Fruit fly (Drosophila melanogaster) whole organism, embryonic: ENCODE data around the gene Sirt4.

Experiments
- ATbp ChIP-seq: fragments of 200-800 bp; sonication (Bioruptor generic); optimal IDR thresholded peaks from 2 replicates; lab custom pipeline; 2017; ENCODE audit warnings: missing biosample characterization, mild to moderate bottlenecking, missing genetic modification characterization, missing genetic modification reagents
- Aef1 ChIP-seq: fragments of 200-800 bp; sonication (Bioruptor generic); IDR thresholded peaks from 3 replicates; pipeline ENCODE4 v1.3.6; 2022; ENCODE audit warnings: missing biosample characterization, missing genetic modification characterization
- Bdp1 ChIP-seq: fragments of 200-800 bp; sonication (Bioruptor generic); optimal IDR thresholded peaks from 3 replicates; lab custom pipeline; 2016; ENCODE audit warnings: missing biosample characterization, missing genetic modification characterization
- Blimp-1 ChIP-seq: fragments of 200-800 bp; sonication (Bioruptor generic); optimal IDR thresholded peaks from 3 replicates; lab custom pipeline; 2018; ENCODE audit warnings: missing biosample characterization, missing genetic modification characterization, mild to moderate bottlenecking, moderate library complexity, missing genetic modification reagents
- CG10543 ChIP-seq: fragments of 200-800 bp; sonication (Bioruptor generic); optimal IDR thresholded peaks from 3 replicates; lab custom pipeline; 2017; ENCODE audit warnings: missing biosample characterization, mild to moderate bottlenecking, missing genetic modification characterization, moderate library complexity
- CG10979 ChIP-seq: fragments of 200-800 bp; sonication (Bioruptor generic); optimal IDR thresholded peaks from 2 replicates; lab custom pipeline; 2018; ENCODE audit warnings: missing biosample characterization, mild to moderate bottlenecking, missing genetic modification characterization, moderate library complexity
- CG11085 ChIP-seq: fragments of 200-800 bp; sonication (Bioruptor generic); IDR thresholded peaks from 2 replicates; pipeline ENCODE4 v1.3.6; 2022; ENCODE audit warnings: missing biosample characterization, missing genetic modification characterization
- CG12104 ChIP-seq: fragments of 200-800 bp; sonication (Bioruptor generic); optimal IDR thresholded peaks from 3 replicates; lab custom pipeline; 2016; ENCODE audit warnings: missing biosample characterization, missing genetic modification characterization
- CG12236 ChIP-seq: fragments of 200-800 bp; sonication (Bioruptor generic); optimal IDR thresholded peaks from 2 replicates; lab custom pipeline; 2016; ENCODE audit warnings: missing biosample characterization, missing genetic modification characterization
- CG13424 ChIP-seq: fragments of 200-800 bp; sonication (Bioruptor generic); optimal IDR thresholded peaks from 2 replicates; lab custom pipeline; 2019; ENCODE audit warnings: missing biosample characterization, mild to moderate bottlenecking, missing genetic modification characterization, moderate library complexity
- CG14014 ChIP-seq: fragments of 200-800 bp; sonication (Bioruptor generic); IDR thresholded peaks from 2 replicates; pipeline ENCODE4 v1.3.6; 2022; ENCODE audit warnings: missing biosample characterization, missing genetic modification characterization
- CG1602 ChIP-seq: fragments of 200-800 bp; sonication (Bioruptor generic); optimal IDR thresholded peaks from 3 replicates; lab custom pipeline; 2016; ENCODE audit warnings: missing biosample characterization, missing genetic modification characterization
- CG17612 ChIP-seq: fragments of 200-800 bp; sonication (Bioruptor generic); IDR thresholded peaks from 2 replicates; pipeline ENCODE4 v1.3.6; 2022; ENCODE audit warnings: missing biosample characterization, missing genetic modification characterization
- CG18011 ChIP-seq: fragments of 200-800 bp; sonication (Bioruptor generic); optimal IDR thresholded peaks from 2 replicates; lab custom pipeline; 2017; ENCODE audit warnings: missing biosample characterization, missing genetic modification characterization, mild to moderate bottlenecking, moderate library complexity, missing genotype
- CG2129 ChIP-seq: fragments of 200-800 bp; sonication (Bioruptor generic); IDR thresholded peaks from 2 replicates; pipeline ENCODE4 v1.3.6; 2022; ENCODE audit warnings: missing biosample characterization, missing genetic modification characterization; ENCODE audit not compliant: partially characterized antibody
- CG32772 ChIP-seq: fragments of 200-800 bp; sonication (Bioruptor generic); IDR thresholded peaks from 2 replicates; pipeline ENCODE4 v1.3.6; 2022; ENCODE audit warnings: missing biosample characterization, missing genetic modification characterization
- CG33557 ChIP-seq: fragments of 200-800 bp; sonication (Bioruptor generic); optimal IDR thresholded peaks from 2 replicates; lab custom pipeline; 2019; ENCODE audit warnings: missing biosample characterization, mild to moderate bottlenecking, missing genetic modification characterization, moderate library complexity
- CG34422 ChIP-seq: fragments of 200-800 bp; sonication (Bioruptor generic); IDR thresholded peaks from 3 replicates; pipeline ENCODE4 v1.3.6; 2022; ENCODE audit warnings: missing biosample characterization, missing genetic modification characterization
- CG4730 ChIP-seq: fragments of 200-800 bp; sonication (Bioruptor generic); IDR thresholded peaks from 2 replicates; pipeline ENCODE4 v1.3.6; 2022; ENCODE audit warnings: missing biosample characterization, missing genetic modification characterization
- CG4820 ChIP-seq: fragments of 200-800 bp; sonication (Bioruptor generic); optimal IDR thresholded peaks from 3 replicates; lab custom pipeline; 2016; ENCODE audit warnings: missing biosample characterization, missing genetic modification characterization
- CG5180 ChIP-seq: fragments of 200-800 bp; sonication (Bioruptor generic); optimal IDR thresholded peaks from 3 replicates; lab custom pipeline; 2017; ENCODE audit warnings: missing biosample characterization, missing genetic modification characterization, mild to moderate bottlenecking, moderate library complexity, missing genetic modification reagents
- CG6683 ChIP-seq: fragments of 200-800 bp; sonication (Bioruptor generic); optimal IDR thresholded peaks from 2 replicates; lab custom pipeline; 2017; ENCODE audit warnings: missing biosample characterization, mild to moderate bottlenecking, missing genetic modification characterization, missing genetic modification reagents
- CG7556 ChIP-seq: fragments of 200-800 bp; sonication (Bioruptor generic); optimal IDR thresholded peaks from 2 replicates; lab custom pipeline; 2017; ENCODE audit warnings: missing biosample characterization, mild to moderate bottlenecking, missing genetic modification characterization
- CG8290 ChIP-seq, 3 experiments: fragments of 200-800 bp; sonication (Bioruptor generic); optimal IDR thresholded peaks; 2 replicates each; lab custom pipeline; 2016 to 2019; ENCODE audit warnings: missing biosample characterization in 3 of 3, missing genetic modification characterization in 3 of 3, mild to moderate bottlenecking in 2 of 3, moderate library complexity in 1 of 3
- CG8478 ChIP-seq: fragments of >200 bp; optimal IDR thresholded peaks from 2 replicates; lab custom pipeline; 2018
- CG9797 ChIP-seq: fragments of 200-800 bp; sonication (Bioruptor generic); optimal IDR thresholded peaks from 3 replicates; lab custom pipeline; 2018; ENCODE audit warnings: missing biosample characterization, mild to moderate bottlenecking, missing genetic modification characterization
- CTCF ChIP-seq: fragments of 200-800 bp; sonication (Bioruptor generic); optimal IDR thresholded peaks from 2 replicates; lab custom pipeline; 2017; ENCODE audit warnings: missing biosample characterization, mild to moderate bottlenecking, missing genetic modification characterization, moderate library complexity
- CoRest ChIP-seq: fragments of 200-800 bp; sonication (Bioruptor generic); optimal IDR thresholded peaks from 3 replicates; lab custom pipeline; 2018; ENCODE audit warnings: missing biosample characterization, mild to moderate bottlenecking, missing genetic modification characterization, moderate library complexity
- Doc2 ChIP-seq: fragments of 200-800 bp; sonication (Bioruptor generic); IDR thresholded peaks from 2 replicates; pipeline ENCODE4 v1.3.6; 2022; ENCODE audit warnings: missing biosample characterization, missing genetic modification characterization
- Fer1 ChIP-seq: fragments of 200-800 bp; sonication (Bioruptor generic); optimal IDR thresholded peaks from 2 replicates; lab custom pipeline; 2017; ENCODE audit warnings: missing biosample characterization, mild to moderate bottlenecking, missing genetic modification characterization
- Fer3 ChIP-seq: fragments of 200-800 bp; sonication (Bioruptor generic); optimal IDR thresholded peaks from 2 replicates; lab custom pipeline; 2018; ENCODE audit warnings: missing biosample characterization, mild to moderate bottlenecking, missing genetic modification characterization, moderate library complexity
- Hand ChIP-seq: fragments of 200-800 bp; sonication (Bioruptor generic); optimal IDR thresholded peaks from 2 replicates; lab custom pipeline; 2017; ENCODE audit warnings: mild to moderate bottlenecking, missing biosample characterization, missing genetic modification reagents, missing genetic modification characterization
- Hr3 ChIP-seq: fragments of 200-800 bp; sonication (Bioruptor generic); optimal IDR thresholded peaks from 3 replicates; lab custom pipeline; 2016; ENCODE audit warnings: missing biosample characterization, missing genetic modification characterization
- Hr39 ChIP-seq: fragments of >200 bp; optimal IDR thresholded peaks from 2 replicates; lab custom pipeline; 2017
- Kr ChIP-seq: fragments of 200-800 bp; sonication (Bioruptor generic); optimal IDR thresholded peaks from 2 replicates; lab custom pipeline; 2017; ENCODE audit warnings: missing biosample characterization, mild to moderate bottlenecking, missing genetic modification characterization
- MBD-R2 ChIP-seq: fragments of 200-800 bp; sonication (Bioruptor generic); IDR thresholded peaks from 2 replicates; pipeline ENCODE4 v1.3.6; 2022; ENCODE audit warnings: missing biosample characterization, missing genetic modification characterization
- NC2β ChIP-seq: fragments of 200-800 bp; sonication (Bioruptor generic); optimal IDR thresholded peaks from 2 replicates; lab custom pipeline; 2016; ENCODE audit warnings: missing biosample characterization, missing genetic modification characterization
- NFAT ChIP-seq: fragments of 200-800 bp; sonication (Bioruptor generic); IDR thresholded peaks from 2 replicates; pipeline ENCODE4 v1.3.6; 2022; ENCODE audit warnings: missing biosample characterization, missing genetic modification characterization
- Six4 ChIP-seq: fragments of 200-800 bp; sonication (Bioruptor generic); optimal IDR thresholded peaks from 2 replicates; lab custom pipeline; 2016; ENCODE audit warnings: missing biosample characterization, missing genetic modification characterization
- esg ChIP-seq: fragments of 200-800 bp; sonication (Bioruptor generic); conservative IDR thresholded peaks from 2 replicates; pipeline ENCODE4 v1.3.6; 2022; ENCODE audit warnings: missing biosample characterization, missing genetic modification characterization
- eve ChIP-seq, 2 experiments: fragments of >200 bp; optimal IDR thresholded peaks; 2 replicates each; lab custom pipeline; 2017; ENCODE audit warnings: missing biosample characterization in 2 of 2, missing genetic modification characterization in 2 of 2
- exex ChIP-seq: fragments of 200-800 bp; sonication (Bioruptor generic); optimal IDR thresholded peaks from 4 replicates; lab custom pipeline; 2018; ENCODE audit warnings: missing biosample characterization, mild to moderate bottlenecking, missing genetic modification characterization, moderate library complexity
- fd96Cb ChIP-seq: fragments of 200-800 bp; sonication (Bioruptor generic); optimal IDR thresholded peaks from 2 replicates; lab custom pipeline; 2018; ENCODE audit warnings: missing biosample characterization, mild to moderate bottlenecking, missing genetic modification characterization, moderate library complexity
- fu2 ChIP-seq: fragments of 200-800 bp; sonication (Bioruptor generic); optimal IDR thresholded peaks from 2 replicates; lab custom pipeline; 2016; ENCODE audit warnings: missing biosample characterization, missing genetic modification characterization
- gem ChIP-seq: fragments of 200-800 bp; sonication (Bioruptor generic); optimal IDR thresholded peaks from 2 replicates; lab custom pipeline; 2019; ENCODE audit warnings: missing biosample characterization, mild to moderate bottlenecking, missing genetic modification characterization, moderate library complexity
- ken ChIP-seq: fragments of 200-800 bp; sonication (Bioruptor generic); IDR thresholded peaks from 3 replicates; pipeline ENCODE4 v1.3.6; 2022; ENCODE audit warnings: missing biosample characterization, missing genetic modification characterization
- lbe ChIP-seq: fragments of 200-800 bp; sonication (Bioruptor generic); optimal IDR thresholded peaks from 2 replicates; lab custom pipeline; 2016; ENCODE audit warnings: missing biosample characterization, mild to moderate bottlenecking, missing genetic modification characterization
- maf-S ChIP-seq: fragments of 200-800 bp; sonication (Bioruptor generic); optimal IDR thresholded peaks from 2 replicates; lab custom pipeline; 2016; ENCODE audit warnings: missing biosample characterization, missing genetic modification characterization
- p53 ChIP-seq: fragments of 200-800 bp; sonication (Bioruptor generic); optimal IDR thresholded peaks from 2 replicates; lab custom pipeline; 2016; ENCODE audit warnings: missing biosample characterization, missing genetic modification characterization
- phol ChIP-seq: fragments of 200-800 bp; sonication (Bioruptor generic); optimal IDR thresholded peaks from 3 replicates; lab custom pipeline; 2018; ENCODE audit warnings: missing biosample characterization, mild to moderate bottlenecking, missing genetic modification characterization, moderate library complexity
- unc-4 ChIP-seq: fragments of 200-800 bp; sonication (Bioruptor generic); IDR thresholded peaks from 2 replicates; pipeline ENCODE4 v1.3.6; 2022; ENCODE audit warnings: missing biosample characterization, missing genetic modification characterization; ENCODE audit not compliant: partially characterized antibody

The Sirt4 gene

dm6 chrX:5678178-5678470 lies 12.4 kb upstream of the Sirt4 start (continued):
- no peak for TF ChIP-seq CG2129 (GFP tag; lab: Robert Waterston, UW)
- TF ChIP-seq gem (tag; lab: Kevin White, UChicago) = no peak
- TF ChIP-seq CG32772 (GFP tag; lab: Robert Waterston, UW) = no peak
- TF ChIP-seq CTCF (GFP tag; lab: Kevin White, UChicago) = no peak
- no peak for TF ChIP-seq CG34422
- TF ChIP-seq CG12236 = no peak
- TF ChIP-seq Fer1 (GFP tag; lab: Kevin White, UChicago) = peak; percentile 18
- peak; percentile 35 for TF ChIP-seq CG12104 (GFP tag; lab: Kevin White, UChicago)
- TF ChIP-seq esg (GFP tag; lab: Robert Waterston, UW) = no peak
- TF ChIP-seq exex (tag; lab: Kevin White, UChicago) = no peak
- peak; percentile 11 for TF ChIP-seq NC2β
- peak; percentile 63 for TF ChIP-seq CG7556
- TF ChIP-seq MBD-R2 (GFP tag; lab: Robert Waterston, UW) = no peak
- no peak for TF ChIP-seq Hand (GFP tag; lab: Kevin White, UChicago)
- no peak for TF ChIP-seq fd96Cb (tag; lab: Kevin White, UChicago)
- no peak for TF ChIP-seq CG8290 (GFP tag; optimal IDR thresholded peaks at IDR 0.05; lab: Kevin White, UChicago)
- no peak for TF ChIP-seq CG8290 (tag; optimal IDR thresholded peaks at IDR 0.05; lab: Kevin White, UChicago)
- no peak for TF ChIP-seq Doc2 (GFP tag; lab: Robert Waterston, UW)
- TF ChIP-seq maf-S (GFP tag; lab: Kevin White, UChicago) = no peak
- no peak for TF ChIP-seq eve (GFP tag; optimal IDR thresholded peaks at IDR 0.05; lab: Kevin White, UChicago)
- no peak for TF ChIP-seq Fer3 (tag; lab: Kevin White, UChicago)
- TF ChIP-seq CG5180 (GFP tag; lab: Kevin White, UChicago) = peak; percentile 19
- TF ChIP-seq CG4820 (GFP tag; lab: Kevin White, UChicago) = no peak
- no peak for TF ChIP-seq ken (GFP tag; lab: Robert Waterston, UW)
- no peak for TF ChIP-seq CG8478 (lab: Kevin White, UChicago)
- no peak for TF ChIP-seq Blimp-1
- TF ChIP-seq Aef1 = no peak
- peak; percentile 7 for TF ChIP-seq CG10979 (tag; lab: Kevin White, UChicago)
- peak; percentile 3; the same call in 1 of the 2 replicates for TF ChIP-seq CG14014 (GFP tag; lab: Robert Waterston, UW)
- no peak for TF ChIP-seq CG11085 (GFP tag; lab: Robert Waterston, UW)
- TF ChIP-seq Bdp1 (GFP tag; lab: Kevin White, UChicago) = no peak
- peak; percentile 2; the same call in 1 of the 2 replicates for TF ChIP-seq CG17612 (GFP tag; lab: Robert Waterston, UW)
- no peak for TF ChIP-seq CG1602

- TF ChIP-seq CG18011 (GFP tag; lab: Kevin White, UChicago) = peak; percentile 41
- TF ChIP-seq CG6683 (GFP tag; lab: Kevin White, UChicago) = peak; percentile 91
- TF ChIP-seq CG13424 = peak; percentile 89
- peak; percentile 99 for TF ChIP-seq ATbp (GFP tag; lab: Kevin White, UChicago)
- no peak for TF ChIP-seq Doc2 (GFP tag; lab: Robert Waterston, UW)
- TF ChIP-seq lbe (GFP tag; lab: Kevin White, UChicago) = peak; percentile 57
- peak; percentile 88 for TF ChIP-seq Six4 (GFP tag; lab: Kevin White, UChicago)
- TF ChIP-seq Kr = peak; percentile 92
- no peak for TF ChIP-seq unc-4 (GFP tag; lab: Robert Waterston, UW)
- TF ChIP-seq NFAT (GFP tag; lab: Robert Waterston, UW) = peak; percentile 80
- TF ChIP-seq Hr39 (lab: Kevin White, UChicago) = no peak
- peak; percentile 66 for TF ChIP-seq Hr3 (GFP tag; lab: Kevin White, UChicago)
- peak; percentile 98 for TF ChIP-seq CG33557 (GFP tag; lab: Kevin White, UChicago)
- TF ChIP-seq fu2 (GFP tag; lab: Kevin White, UChicago) = peak; percentile 22
- peak; percentile 30 for TF ChIP-seq phol (tag; lab: Kevin White, UChicago)
- peak; percentile 73 for TF ChIP-seq CG10979 (tag; lab: Kevin White, UChicago)
- peak; percentile 92 for TF ChIP-seq CoRest (tag; lab: Kevin White, UChicago)
- TF ChIP-seq CG9797 = peak; percentile 30
- TF ChIP-seq CG10543 (GFP tag; lab: Kevin White, UChicago) = peak; percentile 98
- TF ChIP-seq p53 (GFP tag; lab: Kevin White, UChicago) = peak; percentile 77
- TF ChIP-seq CG4730 (GFP tag; lab: Robert Waterston, UW) = peak; percentile 70
Observed at dm6 chrX:5677400-5678177, 11.8 kb upstream of the Sirt4 start.
